Worm (Caenorhabditis elegans): Measurements from ENCODE around the gene spr-1.

ce11 chrV:8123384-8123783, 5.8 kb downstream of the spr-1 start, which contains the start of gene D1014.5:
- no peak for TF ChIP-seq cog-1 (tag; optimal IDR thresholded peaks at IDR 0.05)
- no peak for TF ChIP-seq flt-1 (GFP tag; IDR thresholded peaks at IDR 0.05)
